Fruit fly (Drosophila melanogaster) whole organism, embryonic: ENCODE results near the gene ZnT63C.

Experiments used
- Awh ChIP-seq: fragments of 200-800 bp; sonication (Bioruptor generic); IDR thresholded peaks from 2 replicates; pipeline ENCODE4, ENCODE4 v1.3.6; 2022; ENCODE audit warnings: missing biosample characterization, missing genetic modification characterization
- BEAF-32 ChIP-seq: fragments of 200-800 bp; sonication (Bioruptor generic); optimal IDR thresholded peaks from 3 replicates; lab custom pipeline; 2017; ENCODE audit warnings: missing biosample characterization, missing genetic modification characterization, mild to moderate bottlenecking, moderate library complexity, missing genetic modification reagents
- CG10431 ChIP-seq: fragments of 200-800 bp; sonication (Bioruptor generic); optimal IDR thresholded peaks from 3 replicates; lab custom pipeline; 2018; ENCODE audit warnings: missing biosample characterization, mild to moderate bottlenecking, missing genetic modification characterization
- CG11085 ChIP-seq: fragments of 200-800 bp; sonication (Bioruptor generic); IDR thresholded peaks from 2 replicates; pipeline ENCODE4 v1.3.6; 2022; ENCODE audit warnings: missing biosample characterization, missing genetic modification characterization
- CG11695 ChIP-seq: fragments of 200-800 bp; sonication (Bioruptor generic); IDR thresholded peaks from 3 replicates; pipeline ENCODE4 v1.3.6; 2022; ENCODE audit warnings: missing biosample characterization, missing genetic modification characterization
- CG12236 ChIP-seq: fragments of 200-800 bp; sonication (Bioruptor generic); optimal IDR thresholded peaks from 2 replicates; lab custom pipeline; 2016; ENCODE audit warnings: missing biosample characterization, missing genetic modification characterization
- CG13775 ChIP-seq: fragments of 200-800 bp; sonication (Bioruptor generic); optimal IDR thresholded peaks from 3 replicates; lab custom pipeline; 2017; ENCODE audit warnings: missing biosample characterization, mild to moderate bottlenecking, missing genetic modification characterization
- CG14014 ChIP-seq: fragments of 200-800 bp; sonication (Bioruptor generic); IDR thresholded peaks from 2 replicates; pipeline ENCODE4 v1.3.6; 2022; ENCODE audit warnings: missing biosample characterization, missing genetic modification characterization
- CG14667 ChIP-seq: fragments of 200-800 bp; sonication (Bioruptor generic); IDR thresholded peaks from 2 replicates; pipeline ENCODE4 v1.3.6; 2022; ENCODE audit warnings: missing biosample characterization, missing genetic modification characterization
- CG15696 ChIP-seq: fragments of 200-800 bp; sonication (Bioruptor generic); optimal IDR thresholded peaks from 2 replicates; lab custom pipeline; 2019; ENCODE audit warnings: missing biosample characterization, mild to moderate bottlenecking, missing genetic modification characterization, moderate library complexity
- CG17361 ChIP-seq: fragments of 200-800 bp; sonication (Bioruptor generic); IDR thresholded peaks from 3 replicates; pipeline ENCODE4 v1.3.6; 2022; ENCODE audit warnings: missing biosample characterization, missing genetic modification characterization
- CG17802 ChIP-seq: fragments of 200-800 bp; sonication (Bioruptor generic); optimal IDR thresholded peaks from 2 replicates; lab custom pipeline; 2018; ENCODE audit warnings: missing biosample characterization, mild to moderate bottlenecking, missing genetic modification characterization, moderate library complexity
- CG18262 ChIP-seq: fragments of 200-800 bp; optimal IDR thresholded peaks from 3 replicates; lab custom pipeline; 2019; ENCODE audit warnings: missing biosample characterization, mild to moderate bottlenecking, missing genetic modification characterization, moderate library complexity
- CG18764 ChIP-seq: fragments of 200-800 bp; sonication (Bioruptor generic); optimal IDR thresholded peaks from 3 replicates; lab custom pipeline; 2016; ENCODE audit warnings: missing biosample characterization, missing genetic modification characterization
- CG2712 ChIP-seq: fragments of 200-800 bp; optimal IDR thresholded peaks from 3 replicates; lab custom pipeline; 2019; ENCODE audit warnings: missing biosample characterization, mild to moderate bottlenecking, missing genetic modification characterization, moderate library complexity
- CG33213 ChIP-seq: fragments of 200-800 bp; sonication (Bioruptor generic); optimal IDR thresholded peaks from 3 replicates; lab custom pipeline; 2016; ENCODE audit warnings: missing biosample characterization, missing genetic modification characterization
- CG42726 ChIP-seq: fragments of 200-800 bp; sonication (Bioruptor generic); IDR thresholded peaks from 2 replicates; pipeline ENCODE4 v1.3.6; 2022; ENCODE audit warnings: missing biosample characterization, missing genetic modification characterization; ENCODE audit not compliant: partially characterized antibody
- CG4820 ChIP-seq: fragments of 200-800 bp; sonication (Bioruptor generic); optimal IDR thresholded peaks from 3 replicates; lab custom pipeline; 2016; ENCODE audit warnings: missing biosample characterization, missing genetic modification characterization
- CG5245 ChIP-seq: fragments of 200-800 bp; sonication (Bioruptor generic); optimal IDR thresholded peaks from 3 replicates; lab custom pipeline; 2016; ENCODE audit warnings: missing biosample characterization, missing genetic modification characterization
- CG7839 ChIP-seq: fragments of 200-800 bp; sonication (Bioruptor generic); optimal IDR thresholded peaks from 3 replicates; lab custom pipeline; 2018; ENCODE audit warnings: missing biosample characterization, mild to moderate bottlenecking, missing genetic modification characterization, moderate library complexity
- CG8281 ChIP-seq: fragments of 200-800 bp; sonication (Bioruptor generic); optimal IDR thresholded peaks from 2 replicates; lab custom pipeline; 2018; ENCODE audit warnings: missing biosample characterization, mild to moderate bottlenecking, missing genetic modification characterization, moderate library complexity
- CG8290 ChIP-seq, 3 experiments: fragments of 200-800 bp; sonication (Bioruptor generic); optimal IDR thresholded peaks; 2 replicates each; lab custom pipeline; 2016 to 2019; ENCODE audit warnings: missing biosample characterization in 3 of 3, missing genetic modification characterization in 3 of 3, mild to moderate bottlenecking in 2 of 3, moderate library complexity in 1 of 3
- CG9727 ChIP-seq: fragments of 200-800 bp; sonication (Bioruptor generic); optimal IDR thresholded peaks from 3 replicates; lab custom pipeline; 2017; ENCODE audit warnings: missing biosample characterization, mild to moderate bottlenecking, missing genetic modification characterization
- Dip2 ChIP-seq: fragments of 200-800 bp; sonication (Bioruptor generic); IDR thresholded peaks from 2 replicates; pipeline ENCODE4 v1.3.6; 2022; ENCODE audit warnings: missing biosample characterization, missing genetic modification characterization
- Drgx ChIP-seq: fragments of 200-800 bp; sonication (Bioruptor generic); IDR thresholded peaks from 2 replicates; pipeline ENCODE4 v1.3.6; 2022; ENCODE audit warnings: missing biosample characterization, missing genetic modification characterization
- Ets65A ChIP-seq: fragments of 200-800 bp; sonication (Bioruptor generic); peaks from one replicate; lab custom pipeline; 2016; ENCODE audit warnings: missing biosample characterization, missing genetic modification characterization
- Fer3 ChIP-seq: fragments of 200-800 bp; sonication (Bioruptor generic); optimal IDR thresholded peaks from 2 replicates; lab custom pipeline; 2018; ENCODE audit warnings: missing biosample characterization, mild to moderate bottlenecking, missing genetic modification characterization, moderate library complexity
- H15 ChIP-seq: fragments of 200-800 bp; sonication (Bioruptor generic); IDR thresholded peaks from 3 replicates; pipeline ENCODE4 v1.3.6; 2022; ENCODE audit warnings: missing biosample characterization, missing genetic modification characterization
- HHEX ChIP-seq: fragments of 200-800 bp; sonication (Bioruptor generic); optimal IDR thresholded peaks from 3 replicates; lab custom pipeline; 2017; ENCODE audit warnings: missing biosample characterization, mild to moderate bottlenecking, missing genetic modification characterization, missing genetic modification reagents
- Jarid2 ChIP-seq: fragments of 200-800 bp; sonication (Bioruptor generic); optimal IDR thresholded peaks from 3 replicates; lab custom pipeline; 2017; ENCODE audit warnings: mild to moderate bottlenecking, missing biosample characterization, missing genetic modification reagents, missing genetic modification characterization
- Oaz ChIP-seq: fragments of 200-800 bp; sonication (Bioruptor generic); IDR thresholded peaks from 2 replicates; pipeline ENCODE4 v1.3.6; 2022; ENCODE audit warnings: missing biosample characterization, missing genetic modification characterization
- Opbp ChIP-seq: fragments of 200-800 bp; sonication (Bioruptor generic); IDR thresholded peaks from 3 replicates; pipeline ENCODE4 v1.3.6; 2022; ENCODE audit warnings: missing biosample characterization, missing genetic modification characterization; ENCODE audit not compliant: partially characterized antibody
- Six4 ChIP-seq: fragments of 200-800 bp; sonication (Bioruptor generic); optimal IDR thresholded peaks from 2 replicates; lab custom pipeline; 2016; ENCODE audit warnings: missing biosample characterization, missing genetic modification characterization
- bab2 ChIP-seq: fragments of 200-800 bp; sonication (Bioruptor generic); optimal IDR thresholded peaks from 2 replicates; lab custom pipeline; 2016; ENCODE audit warnings: missing biosample characterization, missing genetic modification characterization
- bcd ChIP-seq: fragments of 200-800 bp; sonication (Bioruptor generic); optimal IDR thresholded peaks from 2 replicates; lab custom pipeline; 2017; ENCODE audit warnings: missing biosample characterization, mild to moderate bottlenecking, missing genetic modification characterization
- bigmax ChIP-seq: fragments of 200-800 bp; sonication (Bioruptor generic); optimal IDR thresholded peaks from 2 replicates; lab custom pipeline; 2018; ENCODE audit warnings: missing biosample characterization, mild to moderate bottlenecking, missing genetic modification characterization
- ind ChIP-seq: fragments of 200-800 bp; sonication (Bioruptor generic); optimal IDR thresholded peaks from 3 replicates; lab custom pipeline; 2016; ENCODE audit warnings: missing biosample characterization, missing genetic modification characterization
- inv ChIP-seq: fragments of 200-800 bp; sonication (Bioruptor generic); IDR thresholded peaks from 2 replicates; pipeline ENCODE4 v1.3.6; 2022; ENCODE audit warnings: missing biosample characterization, missing genetic modification characterization; ENCODE audit not compliant: partially characterized antibody
- lov ChIP-seq, 2 experiments: fragments of 200-800 bp in 1 of 2; fragments of >200 bp in 1 of 2; sonication (Bioruptor generic) in 1 of 2; IDR thresholded peaks in 1 of 2; optimal IDR thresholded peaks in 1 of 2; 2 replicates in 1 of 2; 3 replicates in 1 of 2; pipeline versions ENCODE4 v1.3.6 to Lab custom; 2017 to 2022; ENCODE audit warnings: missing biosample characterization in 1 of 2, missing genetic modification characterization in 1 of 2
- phol ChIP-seq: fragments of 200-800 bp; sonication (Bioruptor generic); optimal IDR thresholded peaks from 3 replicates; lab custom pipeline; 2018; ENCODE audit warnings: missing biosample characterization, mild to moderate bottlenecking, missing genetic modification characterization, moderate library complexity
- sim ChIP-seq: fragments of 200-800 bp; sonication (Bioruptor generic); IDR thresholded peaks from 2 replicates; pipeline ENCODE4 v1.3.6; 2022; ENCODE audit warnings: missing biosample characterization, missing genetic modification characterization
- sr ChIP-seq: fragments of 200-800 bp; sonication (Bioruptor generic); IDR thresholded peaks from 3 replicates; pipeline ENCODE4 v1.3.6; 2022; ENCODE audit warnings: missing biosample characterization, missing genetic modification characterization
- ssp ChIP-seq: fragments of 200-800 bp; sonication (Bioruptor generic); IDR thresholded peaks from 2 replicates; pipeline ENCODE4 v1.3.6; 2022; ENCODE audit warnings: missing biosample characterization, missing genetic modification characterization
- stwl ChIP-seq: fragments of 200-800 bp; sonication (Bioruptor generic); optimal IDR thresholded peaks from 3 replicates; lab custom pipeline; 2018; ENCODE audit warnings: missing biosample characterization, mild to moderate bottlenecking, missing genetic modification characterization, moderate library complexity
- tgo ChIP-seq: fragments of 200-800 bp; sonication (Bioruptor generic); IDR thresholded peaks from 3 replicates; pipeline ENCODE4 v1.3.6; 2022; ENCODE audit warnings: missing biosample characterization, missing genetic modification characterization
- tio ChIP-seq: fragments of 200-800 bp; sonication (Bioruptor generic); optimal IDR thresholded peaks from 2 replicates; lab custom pipeline; 2017; ENCODE audit warnings: missing biosample characterization, missing genetic modification characterization, inconsistent platforms
- ttk ChIP-seq: fragments of 200-800 bp; sonication (Bioruptor generic); IDR thresholded peaks from 2 replicates; pipeline ENCODE4 v2.1.2; 2022; ENCODE audit warnings: missing biosample characterization, missing genetic modification characterization
- zfh1 ChIP-seq: fragments of 200-800 bp; sonication (Bioruptor generic); IDR thresholded peaks from 3 replicates; pipeline ENCODE4 v1.3.6; 2022; ENCODE audit warnings: missing biosample characterization, missing genetic modification characterization

The ZnT63C gene

DNA sequence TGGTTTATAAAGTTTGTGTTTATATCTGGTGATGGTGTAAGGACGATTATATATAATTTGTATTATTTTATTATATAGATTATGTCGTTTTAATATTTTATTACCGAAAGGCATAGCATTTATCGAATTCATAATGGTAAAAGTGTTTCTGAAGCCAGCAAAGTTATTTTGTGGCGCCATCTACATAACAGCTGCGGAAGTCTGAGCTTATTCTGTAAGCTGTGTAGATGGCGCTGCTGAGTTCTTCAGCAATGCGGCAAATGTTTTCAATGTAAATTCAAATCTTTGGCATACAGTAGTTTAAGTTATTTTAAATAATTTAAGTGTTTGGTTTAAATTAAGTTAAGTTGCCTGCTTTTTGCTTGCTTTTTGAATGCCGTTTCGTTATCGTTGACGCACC, 15.1 kb upstream of the ZnT63C start (continued):
- TF ChIP-seq phol: peak; percentile 21
- peak; percentile 49 for TF ChIP-seq CG2712
- TF ChIP-seq CG7839: peak; percentile 49
- TF ChIP-seq CG5245 (GFP tag; lab: Kevin White, UChicago): peak; percentile 52
- TF ChIP-seq CG42726 (GFP tag; lab: Robert Waterston, UW): peak; percentile 33; the same call in 1 of the 2 replicates
- TF ChIP-seq lov (optimal IDR thresholded peaks at IDR 0.05; lab: Kevin White, UChicago): no peak
- peak; percentile 56; the same call in 1 of the 3 replicates for TF ChIP-seq lov (GFP tag; IDR thresholded peaks at IDR 0.05; lab: Robert Waterston, UW)
- peak; percentile 2 for TF ChIP-seq bab2 (GFP tag; lab: Kevin White, UChicago)
- peak; percentile 74 for TF ChIP-seq stwl (tag; lab: Kevin White, UChicago)
- TF ChIP-seq CG8290 (GFP tag; optimal IDR thresholded peaks at IDR 0.05; lab: Kevin White, UChicago): no peak
- TF ChIP-seq CG8290 (tag; optimal IDR thresholded peaks at IDR 0.05; lab: Kevin White, UChicago): no peak
- TF ChIP-seq Opbp: peak; percentile 18; the same call in 1 of the 3 replicates
- TF ChIP-seq CG11085 (GFP tag; lab: Robert Waterston, UW): 0 out of 2 replicates have a peak, but pooled peaks have one; percentile 44
- TF ChIP-seq BEAF-32 (GFP tag; lab: Kevin White, UChicago): no peak
- TF ChIP-seq Dip2 (GFP tag; lab: Robert Waterston, UW): peak; percentile 94
- 0 out of 3 replicates have a peak, but pooled peaks have one; percentile 21 for TF ChIP-seq sr (GFP tag; lab: Robert Waterston, UW)
- TF ChIP-seq CG14014 (GFP tag; lab: Robert Waterston, UW): peak; percentile 44; the same call in 1 of the 2 replicates
- TF ChIP-seq CG10431: no peak
- peak; percentile 38; the same call in 1 of the 3 replicates for TF ChIP-seq zfh1 (GFP tag; lab: Robert Waterston, UW)
- no peak for TF ChIP-seq Drgx (GFP tag; lab: Robert Waterston, UW)
- no peak for TF ChIP-seq CG8281 (tag; lab: Kevin White, UChicago)
- no peak for TF ChIP-seq tio (GFP tag; lab: Kevin White, UChicago)
- TF ChIP-seq CG17802 (tag; lab: Kevin White, UChicago): peak; percentile 2
- TF ChIP-seq tgo (GFP tag; lab: Robert Waterston, UW): peak; percentile 36; the same call in 1 of the 3 replicates
- no peak for TF ChIP-seq CG13775 (GFP tag; lab: Kevin White, UChicago)
- peak; percentile 44 for TF ChIP-seq ttk (GFP tag; lab: Robert Waterston, UW)
- TF ChIP-seq CG17361 (GFP tag; lab: Robert Waterston, UW): peak; percentile 40; the same call in 1 of the 3 replicates
- TF ChIP-seq ind (GFP tag; lab: Kevin White, UChicago): peak; percentile 29
- TF ChIP-seq HHEX (GFP tag; lab: Kevin White, UChicago): peak; percentile 4
- no peak for TF ChIP-seq CG11695 (GFP tag; lab: Robert Waterston, UW)
- no peak for TF ChIP-seq bigmax (GFP tag; lab: Kevin White, UChicago)
- TF ChIP-seq Awh (GFP tag; lab: Robert Waterston, UW): no peak
- no peak for TF ChIP-seq CG12236 (GFP tag; lab: Kevin White, UChicago)
- TF ChIP-seq H15 (GFP tag; lab: Robert Waterston, UW): peak; percentile 42; the same call in 1 of the 3 replicates
- TF ChIP-seq ssp (GFP tag; lab: Robert Waterston, UW): no peak
- TF ChIP-seq CG9727 (GFP tag; lab: Kevin White, UChicago): no peak
- TF ChIP-seq CG4820: peak; percentile 34
- TF ChIP-seq CG15696 (tag; lab: Kevin White, UChicago): peak; percentile 18
- no peak for TF ChIP-seq inv (GFP tag; lab: Robert Waterston, UW)
- peak; percentile 4 for TF ChIP-seq Jarid2 (GFP tag; lab: Kevin White, UChicago)
- no peak for TF ChIP-seq sim (GFP tag; lab: Robert Waterston, UW)
- peak; percentile 47 for TF ChIP-seq CG14667
- TF ChIP-seq CG18262 (tag; lab: Kevin White, UChicago): peak; percentile 29
- peak; percentile 32 for TF ChIP-seq Fer3 (tag; lab: Kevin White, UChicago)
- TF ChIP-seq bcd: no peak
- TF ChIP-seq CG33213 (GFP tag; lab: Kevin White, UChicago): peak; percentile 27
- TF ChIP-seq Six4 (GFP tag; lab: Kevin White, UChicago): peak; percentile 42
- peak; percentile 36; the same call in 1 of the 2 replicates for TF ChIP-seq Oaz (GFP tag; lab: Robert Waterston, UW)
- no peak for TF ChIP-seq Ets65A (GFP tag; lab: Kevin White, UChicago)
- TF ChIP-seq CG18764: peak; percentile 12
